Fruit fly (Drosophila melanogaster) whole organism, embryonic: Measurements from ENCODE around the gene sv.

Experiments used
- BEAF-32 ChIP-seq: fragments of 200-800 bp; sonication (Bioruptor generic); optimal IDR thresholded peaks from 3 replicates; lab custom pipeline; 2017; ENCODE audit warnings: missing biosample characterization, missing genetic modification characterization, mild to moderate bottlenecking, moderate library complexity, missing genetic modification reagents
- CG12104 ChIP-seq: fragments of 200-800 bp; sonication (Bioruptor generic); optimal IDR thresholded peaks from 3 replicates; lab custom pipeline; 2016; ENCODE audit warnings: missing biosample characterization, missing genetic modification characterization
- CG1233 ChIP-seq: fragments of 200-800 bp; sonication (Bioruptor generic); optimal IDR thresholded peaks from 4 replicates; lab custom pipeline; 2018; ENCODE audit warnings: missing biosample characterization, mild to moderate bottlenecking, missing genetic modification characterization
- CG13894 ChIP-seq: fragments of 200-800 bp; sonication (Bioruptor generic); optimal IDR thresholded peaks from 3 replicates; lab custom pipeline; 2018; ENCODE audit warnings: missing biosample characterization, mild to moderate bottlenecking, missing genetic modification characterization, moderate library complexity
- CG15073 ChIP-seq: fragments of 200-800 bp; sonication (Bioruptor generic); optimal IDR thresholded peaks from 2 replicates; lab custom pipeline; 2016; ENCODE audit warnings: missing biosample characterization, missing genetic modification characterization
- CG17186 ChIP-seq: fragments of 200-800 bp; sonication (Bioruptor generic); optimal IDR thresholded peaks from 3 replicates; lab custom pipeline; 2017; ENCODE audit warnings: missing biosample characterization, missing genetic modification reagents, missing genetic modification characterization
- CG4424 ChIP-seq: fragments of 200-800 bp; sonication (Bioruptor generic); optimal IDR thresholded peaks from 3 replicates; lab custom pipeline; 2016; ENCODE audit warnings: missing biosample characterization, missing genetic modification characterization
- CG6791 ChIP-seq: fragments of 200-800 bp; sonication (Bioruptor generic); IDR thresholded peaks from 3 replicates; pipeline ENCODE4 v1.3.6; 2022; ENCODE audit warnings: missing biosample characterization, missing genetic modification characterization; ENCODE audit not compliant: partially characterized antibody
- CG8281 ChIP-seq: fragments of 200-800 bp; sonication (Bioruptor generic); optimal IDR thresholded peaks from 2 replicates; lab custom pipeline; 2018; ENCODE audit warnings: missing biosample characterization, mild to moderate bottlenecking, missing genetic modification characterization, moderate library complexity
- D19A ChIP-seq: fragments of 200-800 bp; optimal IDR thresholded peaks from 3 replicates; lab custom pipeline; 2019; ENCODE audit warnings: missing biosample characterization, mild to moderate bottlenecking, missing genetic modification characterization, moderate library complexity
- D19B ChIP-seq: fragments of 200-800 bp; sonication (Bioruptor generic); optimal IDR thresholded peaks from 2 replicates; lab custom pipeline; 2017; ENCODE audit warnings: missing biosample characterization, mild to moderate bottlenecking, missing genetic modification characterization
- Dip2 ChIP-seq: fragments of 200-800 bp; sonication (Bioruptor generic); IDR thresholded peaks from 2 replicates; pipeline ENCODE4 v1.3.6; 2022; ENCODE audit warnings: missing biosample characterization, missing genetic modification characterization
- Eip74EF ChIP-seq, 2 experiments: fragments of 200-800 bp in 1 of 2; fragments of >200 bp in 1 of 2; sonication (Bioruptor generic) in 1 of 2; optimal IDR thresholded peaks; 2 replicates each; lab custom pipeline; 2017 to 2019; ENCODE audit warnings: missing biosample characterization in 2 of 2, missing genetic modification characterization in 2 of 2, mild to moderate bottlenecking in 1 of 2, moderate library complexity in 1 of 2
- H15 ChIP-seq: fragments of 200-800 bp; sonication (Bioruptor generic); IDR thresholded peaks from 3 replicates; pipeline ENCODE4 v1.3.6; 2022; ENCODE audit warnings: missing biosample characterization, missing genetic modification characterization
- Jarid2 ChIP-seq: fragments of 200-800 bp; sonication (Bioruptor generic); optimal IDR thresholded peaks from 3 replicates; lab custom pipeline; 2017; ENCODE audit warnings: mild to moderate bottlenecking, missing biosample characterization, missing genetic modification reagents, missing genetic modification characterization
- Lhr ChIP-seq: fragments of 200-800 bp; sonication (Bioruptor generic); optimal IDR thresholded peaks from 3 replicates; lab custom pipeline; 2017; ENCODE audit warnings: mild to moderate bottlenecking, missing biosample characterization, missing genetic modification reagents, missing genetic modification characterization
- MESR4 ChIP-seq: fragments of 200-800 bp; sonication (Bioruptor generic); optimal IDR thresholded peaks from 2 replicates; lab custom pipeline; 2018; ENCODE audit warnings: missing biosample characterization, mild to moderate bottlenecking, missing genetic modification characterization, moderate library complexity
- Neu2 ChIP-seq: fragments of 200-800 bp; sonication (Bioruptor generic); optimal IDR thresholded peaks from 3 replicates; lab custom pipeline; 2016; ENCODE audit warnings: missing biosample characterization, missing genetic modification characterization, borderline replicate concordance
- Side ChIP-seq: fragments of 200-800 bp; sonication (Bioruptor generic); optimal IDR thresholded peaks from 2 replicates; lab custom pipeline; 2016; ENCODE audit warnings: missing biosample characterization, missing genetic modification characterization
- Trl ChIP-seq, 3 experiments: fragments of >200 bp in 2 of 3; fragments of 200-800 bp in 1 of 3; sonication (Bioruptor generic) in 1 of 3; optimal IDR thresholded peaks; 2 replicates in 1 of 3; 3 replicates in 2 of 3; lab custom pipeline; 2016 to 2017; ENCODE audit warnings: missing biosample characterization in 1 of 3, missing genetic modification characterization in 1 of 3
- Vsx1 ChIP-seq: fragments of 200-800 bp; sonication (Bioruptor generic); optimal IDR thresholded peaks from 2 replicates; lab custom pipeline; 2017; ENCODE audit warnings: missing biosample characterization, mild to moderate bottlenecking, missing genetic modification characterization, missing genetic modification reagents
- Xrp1 ChIP-seq: fragments of 200-800 bp; sonication (Bioruptor generic); IDR thresholded peaks from 2 replicates; pipeline ENCODE4 v1.3.6; 2022; ENCODE audit warnings: missing biosample characterization, missing genetic modification characterization
- ap ChIP-seq: fragments of 200-800 bp; sonication (Bioruptor generic); IDR thresholded peaks from 2 replicates; pipeline ENCODE4 v1.3.6; 2022; ENCODE audit warnings: missing biosample characterization, missing genetic modification characterization
- chif ChIP-seq, 2 experiments: fragments of 200-800 bp; sonication (Bioruptor generic); optimal IDR thresholded peaks; 3 replicates each; lab custom pipeline; 2016; ENCODE audit warnings: missing biosample characterization in 2 of 2, missing genetic modification characterization in 2 of 2
- eve ChIP-seq, 2 experiments: fragments of >200 bp; optimal IDR thresholded peaks; 2 replicates each; lab custom pipeline; 2017; ENCODE audit warnings: missing biosample characterization in 2 of 2, missing genetic modification characterization in 2 of 2
- ewg ChIP-seq: fragments of 200-800 bp; sonication (Bioruptor generic); optimal IDR thresholded peaks from 3 replicates; lab custom pipeline; 2017; ENCODE audit warnings: mild to moderate bottlenecking, missing biosample characterization, missing genetic modification reagents, missing genetic modification characterization
- gem ChIP-seq: fragments of 200-800 bp; sonication (Bioruptor generic); optimal IDR thresholded peaks from 2 replicates; lab custom pipeline; 2019; ENCODE audit warnings: missing biosample characterization, mild to moderate bottlenecking, missing genetic modification characterization, moderate library complexity
- grn ChIP-seq: fragments of 200-800 bp; sonication (Bioruptor generic); optimal IDR thresholded peaks from 3 replicates; lab custom pipeline; 2017; ENCODE audit warnings: missing biosample characterization, missing genetic modification characterization
- gt ChIP-seq: fragments of 200-800 bp; sonication (Bioruptor generic); IDR thresholded peaks from 2 replicates; pipeline ENCODE4 v1.3.6; 2022; ENCODE audit warnings: missing biosample characterization, missing genetic modification characterization
- ind ChIP-seq: fragments of 200-800 bp; sonication (Bioruptor generic); optimal IDR thresholded peaks from 3 replicates; lab custom pipeline; 2016; ENCODE audit warnings: missing biosample characterization, missing genetic modification characterization
- nom ChIP-seq: fragments of 200-800 bp; sonication (Bioruptor generic); optimal IDR thresholded peaks from 2 replicates; lab custom pipeline; 2017; ENCODE audit warnings: missing biosample characterization, missing genetic modification characterization, mild to moderate bottlenecking, moderate library complexity, missing genetic modification reagents
- odd ChIP-seq: fragments of 200-800 bp; sonication (Bioruptor generic); optimal IDR thresholded peaks from 2 replicates; lab custom pipeline; 2017; ENCODE audit warnings: missing biosample characterization, mild to moderate bottlenecking, missing genetic modification characterization
- sens ChIP-seq: fragments of 200-800 bp; sonication (Bioruptor generic); peaks from one replicate; lab custom pipeline; 2016; ENCODE audit warnings: missing biosample characterization, missing genetic modification characterization
- shn ChIP-seq: fragments of 200-800 bp; sonication (Bioruptor generic); optimal IDR thresholded peaks from 3 replicates; lab custom pipeline; 2016; ENCODE audit warnings: missing biosample characterization, missing genetic modification characterization
- tin ChIP-seq: fragments of 200-800 bp; sonication (Bioruptor generic); optimal IDR thresholded peaks from 3 replicates; lab custom pipeline; 2016; ENCODE audit warnings: missing biosample characterization, missing genetic modification characterization
- twi ChIP-seq: fragments of 200-800 bp; optimal IDR thresholded peaks from 2 replicates; lab custom pipeline; 2019; ENCODE audit warnings: missing biosample characterization, mild to moderate bottlenecking, missing genetic modification characterization, moderate library complexity

Gene sv

DNA sequence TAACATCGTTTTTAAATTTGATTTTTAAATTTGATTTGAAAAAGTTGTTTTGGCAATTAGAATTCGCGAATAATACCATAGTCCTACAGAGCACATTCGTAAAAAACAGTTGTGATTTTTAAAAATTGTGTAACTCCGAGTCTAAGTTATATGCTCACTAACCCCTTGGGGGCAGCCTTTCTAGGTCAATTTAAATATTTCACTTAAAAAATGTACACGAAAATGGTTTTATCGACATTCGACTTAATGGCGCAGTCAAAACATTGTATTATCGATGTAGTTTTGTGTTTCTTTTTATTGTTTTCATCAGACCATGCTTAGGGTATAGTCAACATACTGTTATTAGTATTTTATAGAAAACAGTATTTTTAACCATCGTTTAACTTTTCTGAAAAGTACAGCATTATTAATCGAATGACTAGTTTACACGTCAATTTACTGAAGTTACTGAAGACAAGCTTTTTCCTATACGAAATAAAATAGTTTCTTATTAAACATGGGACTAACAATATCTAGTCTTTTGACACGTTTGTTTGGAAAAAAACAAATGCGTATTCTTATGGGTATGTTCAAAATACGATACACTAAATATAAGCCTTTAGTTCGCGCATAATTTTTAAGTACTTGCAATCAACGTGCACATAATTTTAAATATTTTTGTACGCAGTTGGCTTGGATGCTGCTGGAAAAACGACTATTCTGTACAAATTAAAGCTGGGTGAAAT lies 35.3 kb downstream of the sv start, which contains the start of gene Arf4 (continued):
- TF ChIP-seq CG15073 (GFP tag; lab: Kevin White, UChicago) (no peak), D19B (GFP tag; lab: Kevin White, UChicago) (no peak), Lhr (GFP tag; lab: Kevin White, UChicago) (peak; percentile 47), grn (GFP tag; lab: Kevin White, UChicago) (no peak)

DNA sequence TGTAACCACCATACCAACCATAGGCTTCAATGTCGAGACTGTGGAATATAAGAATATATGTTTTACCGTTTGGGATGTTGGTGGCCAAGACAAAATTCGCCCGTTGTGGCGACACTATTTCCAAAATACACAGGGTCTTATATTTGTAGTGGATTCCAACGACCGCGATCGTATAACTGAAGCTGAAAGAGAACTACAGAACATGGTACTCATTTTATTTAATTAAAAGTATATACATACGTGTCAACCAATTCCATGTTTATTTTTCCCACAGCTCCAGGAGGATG lies 35.8 kb downstream of the sv start:
- TF ChIP-seq MESR4 (GFP tag; lab: Kevin White, UChicago): peak; percentile 21
- no peak for TF ChIP-seq ind (GFP tag; lab: Kevin White, UChicago)
- peak; percentile 54 for TF ChIP-seq sens (GFP tag; lab: Kevin White, UChicago)
- no peak for TF ChIP-seq odd (GFP tag; lab: Kevin White, UChicago)
- no peak for TF ChIP-seq Trl (optimal IDR thresholded peaks at IDR 0.05; lab: Kevin White, UChicago)
- TF ChIP-seq Trl (GFP tag; optimal IDR thresholded peaks at IDR 0.05; lab: Kevin White, UChicago): no peak
- no peak for TF ChIP-seq H15
- TF ChIP-seq CG6791 (GFP tag; lab: Robert Waterston, UW): no peak
- TF ChIP-seq CG12104 (GFP tag; lab: Kevin White, UChicago): no peak
- no peak for TF ChIP-seq Dip2 (GFP tag; lab: Robert Waterston, UW)
- TF ChIP-seq CG13894: no peak
- no peak for TF ChIP-seq chif (GFP tag; optimal IDR thresholded peaks at IDR 0.05; lab: Kevin White, UChicago)

DNA sequence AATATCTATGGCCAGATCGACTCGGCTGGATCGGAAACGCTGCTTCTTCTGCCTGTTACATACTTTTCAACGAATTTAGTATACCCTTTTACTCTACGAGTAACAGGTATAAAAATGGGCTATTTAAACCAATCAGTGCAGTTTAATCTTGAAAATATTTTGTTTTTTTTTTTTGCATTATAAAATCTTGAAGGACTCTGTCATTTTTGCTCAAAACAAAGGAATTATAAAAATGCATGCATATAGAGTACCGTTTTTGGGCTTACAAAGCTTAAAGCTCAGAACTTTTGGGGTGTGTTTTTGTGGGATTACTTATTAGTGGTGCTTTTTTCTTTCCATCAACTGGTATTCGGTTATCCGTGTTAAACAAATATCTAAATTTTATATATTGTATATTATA lies 37.7 kb downstream of the sv start, which contains the start of gene CG11155:
CG11155 (plus strand) TSS at position 313 of the 400 bp plus-strand sequence.
- TF ChIP-seq CG1233 (GFP tag; lab: Kevin White, UChicago): no peak
- TF ChIP-seq Vsx1 (GFP tag; lab: Kevin White, UChicago): no peak
- no peak for TF ChIP-seq shn (GFP tag; lab: Kevin White, UChicago)
- TF ChIP-seq gt (GFP tag; lab: Robert Waterston, UW): no peak
- TF ChIP-seq nom (GFP tag; lab: Kevin White, UChicago): no peak
- peak; percentile 18 for TF ChIP-seq gem
- TF ChIP-seq Jarid2 (GFP tag; lab: Kevin White, UChicago): no peak
- no peak for TF ChIP-seq BEAF-32 (GFP tag; lab: Kevin White, UChicago)
- TF ChIP-seq D19A (tag; lab: Kevin White, UChicago): peak; percentile 65
- TF ChIP-seq Xrp1 (GFP tag; lab: Robert Waterston, UW): 0 out of 2 replicates have a peak, but pooled peaks have one; percentile 34
- TF ChIP-seq Side (GFP tag; lab: Kevin White, UChicago): no peak

DNA sequence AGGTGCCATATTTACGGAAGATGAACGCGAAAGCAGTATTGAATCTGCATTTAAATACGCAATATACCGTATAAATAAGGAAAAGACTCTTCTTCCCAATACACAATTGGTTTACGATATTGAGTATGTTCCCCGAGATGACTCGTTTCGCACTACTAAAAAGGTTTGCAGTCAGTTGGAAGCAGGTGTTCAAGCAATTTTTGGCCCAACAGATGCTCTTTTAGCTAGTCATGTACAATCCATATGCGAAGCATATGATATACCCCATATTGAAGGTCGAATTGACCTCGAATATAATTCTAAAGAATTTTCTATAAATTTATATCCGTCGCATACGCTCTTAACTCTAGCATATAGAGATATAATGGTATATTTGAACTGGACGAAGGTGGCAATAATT lies 38.4 kb downstream of the sv start:
- no peak for TF ChIP-seq ap (GFP tag; lab: Robert Waterston, UW)
- TF ChIP-seq CG4424: no peak
- TF ChIP-seq Eip74EF (GFP tag; optimal IDR thresholded peaks at IDR 0.05; lab: Kevin White, UChicago): no peak
- no peak for TF ChIP-seq shn (GFP tag; lab: Kevin White, UChicago)
- no peak for TF ChIP-seq CG8281 (tag; lab: Kevin White, UChicago)
- peak in 1 of 2 experiments; percentile 43 for TF ChIP-seq eve (GFP tag; optimal IDR thresholded peaks at IDR 0.05; lab: Kevin White, UChicago)
- TF ChIP-seq ewg (GFP tag; lab: Kevin White, UChicago): no peak
- no peak for TF ChIP-seq tin (GFP tag; lab: Kevin White, UChicago)
- peak; percentile 51 for TF ChIP-seq Neu2 (GFP tag; lab: Kevin White, UChicago)
- no peak for TF ChIP-seq CG17186 (GFP tag; lab: Kevin White, UChicago)
- peak; percentile 77 for TF ChIP-seq twi (tag; lab: Kevin White, UChicago)
